Worm (Caenorhabditis elegans) whole organism, young adult: ENCODE measurements around the gene C43G2.3.
A peak's percentile ranks its signal among the peaks of the same experiment; 100 is the strongest.

Source experiments
- B0019.2 ChIP-seq: fragments of 200-800 bp; sonication (Bioruptor generic); conservative IDR thresholded peaks from 2 replicates; pipeline ENCODE4 v1.3.6; 2022; ENCODE audit warnings: missing genetic modification reagents, missing genetic modification characterization, missing compliant biosample characterization
- B0261.1 ChIP-seq: sonication (generic microtip); optimal IDR thresholded peaks from 2 replicates; lab custom pipeline; 2016; ENCODE audit warnings: mild to moderate bottlenecking, missing genetic modification characterization, moderate library complexity, missing compliant biosample characterization
- C06A6.2 ChIP-seq: fragments of 200-800 bp; sonication (Bioruptor generic); conservative IDR thresholded peaks from 2 replicates; pipeline ENCODE4 v1.3.6; 2022; ENCODE audit warnings: missing genetic modification characterization, missing compliant biosample characterization
- D2030.7 ChIP-seq: fragments of 200-800 bp; sonication (Bioruptor generic); IDR thresholded peaks from 2 replicates; pipeline ENCODE4 v1.3.6; 2022; ENCODE audit warnings: missing genetic modification reagents, missing genetic modification characterization, missing compliant biosample characterization
- F10E7.11 ChIP-seq: sonication (generic microtip); optimal IDR thresholded peaks from 2 replicates; lab custom pipeline; 2017; ENCODE audit warnings: mild to moderate bottlenecking, missing genetic modification characterization, moderate library complexity, missing compliant biosample characterization
- F33H1.4 ChIP-seq: fragments of 200-800 bp; sonication (Bioruptor generic); IDR thresholded peaks from 2 replicates; pipeline ENCODE4 v1.3.6; 2022; ENCODE audit warnings: missing genetic modification reagents, missing genetic modification characterization, missing compliant biosample characterization
- F49E8.2 ChIP-seq: sonication (generic microtip); optimal IDR thresholded peaks from 3 replicates; lab custom pipeline; 2017; ENCODE audit warnings: missing genetic modification characterization, mild to moderate bottlenecking, missing compliant biosample characterization, antibody characterized with exemption, moderate library complexity; ENCODE audit not compliant: insufficient read depth
- akir-1 ChIP-seq: fragments of 200-800 bp; sonication (Bioruptor generic); optimal IDR thresholded peaks from 2 replicates; lab custom pipeline; 2018; ENCODE audit warnings: mild to moderate bottlenecking, missing genetic modification characterization, moderate library complexity, missing compliant biosample characterization
- ama-1 ChIP-seq, 3 experiments: fragments of 150-350 bp in 1 of 3; sonication (generic microtip) in 2 of 3; optimal IDR thresholded peaks; 2 replicates each; lab custom pipeline; 2014 to 2018; ENCODE audit warnings: missing biosample characterization in 2 of 3, missing genetic modification characterization in 2 of 3, missing genetic modification reagents in 2 of 3
- atf-7 ChIP-seq: sonication (generic microtip); optimal IDR thresholded peaks from 2 replicates; lab custom pipeline; 2017; ENCODE audit warnings: mild to moderate bottlenecking, missing genetic modification characterization, missing compliant biosample characterization
- ceh-40 ChIP-seq: fragments of 200-800 bp; sonication (Bioruptor generic); IDR thresholded peaks from 2 replicates; pipeline ENCODE4 v1.3.6; 2022; ENCODE audit warnings: missing genetic modification characterization, missing compliant biosample characterization
- efl-1 ChIP-seq: fragments of 150-350 bp; optimal IDR thresholded peaks from 2 replicates; lab custom pipeline; 2014; ENCODE audit warnings: missing biosample characterization, missing genetic modification reagents, missing genetic modification characterization
- egl-44 ChIP-seq: fragments of 200-800 bp; sonication (Bioruptor generic); IDR thresholded peaks from 2 replicates; pipeline ENCODE4 v1.3.6; 2022; ENCODE audit warnings: missing genetic modification reagents, missing genetic modification characterization, missing compliant biosample characterization
- egrh-3 ChIP-seq: fragments of 200-800 bp; sonication (Bioruptor generic); IDR thresholded peaks from 2 replicates; pipeline ENCODE4 v1.3.6; 2022; ENCODE audit warnings: missing genetic modification reagents, missing genetic modification characterization, missing compliant biosample characterization
- him-1 ChIP-seq: sonication (generic microtip); optimal IDR thresholded peaks from 2 replicates; lab custom pipeline; 2016; ENCODE audit warnings: missing genotype, missing genetic modification reagents, missing genetic modification characterization, missing compliant biosample characterization
- hmg-20 ChIP-seq: fragments of 200-800 bp; sonication (Bioruptor generic); IDR thresholded peaks from 2 replicates; pipeline ENCODE4 v1.3.6; 2022; ENCODE audit warnings: missing genetic modification reagents, missing genetic modification characterization, missing compliant biosample characterization
- lag-1 ChIP-seq: fragments of 200-800 bp; sonication (Bioruptor generic); IDR thresholded peaks from 2 replicates; pipeline ENCODE4 v1.3.6; 2022; ENCODE audit warnings: missing genetic modification reagents, missing genetic modification characterization, missing compliant biosample characterization
- lin-54 ChIP-seq: fragments of 200-800 bp; sonication (Bioruptor generic); optimal IDR thresholded peaks from 2 replicates; lab custom pipeline; 2018; ENCODE audit warnings: mild to moderate bottlenecking, missing genetic modification characterization, missing compliant biosample characterization
- lir-1 ChIP-seq: fragments of 200-800 bp; sonication (Bioruptor generic); conservative IDR thresholded peaks from 2 replicates; pipeline ENCODE4 v1.3.6; 2022; ENCODE audit warnings: missing genetic modification reagents, missing genetic modification characterization, missing compliant biosample characterization
- lsl-1 ChIP-seq: fragments of 200-800 bp; sonication (Bioruptor generic); optimal IDR thresholded peaks from 2 replicates; lab custom pipeline; 2018; ENCODE audit warnings: mild to moderate bottlenecking, missing genetic modification characterization, moderate library complexity, missing compliant biosample characterization
- madf-6 ChIP-seq: fragments of 200-800 bp; sonication (Bioruptor generic); IDR thresholded peaks from 2 replicates; pipeline ENCODE4 v1.3.6; 2022; ENCODE audit warnings: missing genetic modification reagents, missing genetic modification characterization, missing compliant biosample characterization
- mel-28 ChIP-seq: sonication (generic microtip); optimal IDR thresholded peaks from 2 replicates; lab custom pipeline; 2016; ENCODE audit warnings: borderline replicate concordance, mild to moderate bottlenecking, missing genetic modification characterization, missing compliant biosample characterization
- pbrm-1 ChIP-seq: fragments of 200-800 bp; sonication (Bioruptor generic); IDR thresholded peaks from 2 replicates; pipeline ENCODE4 v1.3.6; 2022; ENCODE audit warnings: missing genetic modification reagents, missing genetic modification characterization, missing compliant biosample characterization
- rec-8 ChIP-seq, 2 experiments: sonication (generic microtip); optimal IDR thresholded peaks; 2 replicates each; lab custom pipeline; 2016; ENCODE audit warnings: mild to moderate bottlenecking in 2 of 2, missing genetic modification characterization in 2 of 2, missing genetic modification reagents in 2 of 2, missing genotype in 2 of 2, missing biosample characterization in 1 of 2, missing compliant biosample characterization in 1 of 2, moderate library complexity in 1 of 2
- rpc-1 ChIP-seq, 2 experiments: fragments of 150-350 bp in 1 of 2; sonication (generic microtip) in 1 of 2; optimal IDR thresholded peaks; 2 replicates each; lab custom pipeline; 2014 to 2018; ENCODE audit warnings: missing biosample characterization in 1 of 2, missing genetic modification characterization in 1 of 2, missing genetic modification reagents in 1 of 2, missing genotype in 1 of 2
- snpc-1.3 ChIP-seq: sonication (generic microtip); optimal IDR thresholded peaks from 2 replicates; lab custom pipeline; 2017; ENCODE audit warnings: missing genetic modification characterization, mild to moderate bottlenecking, missing compliant biosample characterization, antibody characterized with exemption, moderate library complexity, missing genotype, missing genetic modification reagents; ENCODE audit not compliant: insufficient read depth
- snpc-4 ChIP-seq, 5 experiments: fragments of 150-350 bp in 1 of 5; sonication (generic microtip) in 4 of 5; optimal IDR thresholded peaks; 2 replicates each; lab custom pipeline; 2014 to 2018; ENCODE audit warnings: missing genetic modification characterization in 5 of 5, missing biosample characterization in 3 of 5, antibody characterized with exemption in 2 of 5, mild to moderate bottlenecking in 2 of 5, missing compliant biosample characterization in 2 of 5, missing genotype in 2 of 5, moderate library complexity in 2 of 5, missing genetic modification reagents in 1 of 5
- unc-62 ChIP-seq: fragments of 150-350 bp; optimal IDR thresholded peaks from 2 replicates; lab custom pipeline; 2014; ENCODE audit warnings: missing biosample characterization, missing genetic modification reagents, missing genetic modification characterization
- zim-3 ChIP-seq: sonication (generic microtip); optimal IDR thresholded peaks from 2 replicates; lab custom pipeline; 2017; ENCODE audit warnings: mild to moderate bottlenecking, missing genetic modification characterization, moderate library complexity, missing compliant biosample characterization
- ztf-18 ChIP-seq: sonication (generic microtip); optimal IDR thresholded peaks from 2 replicates; lab custom pipeline; 2016; ENCODE audit warnings: missing genotype, mild to moderate bottlenecking, missing genetic modification characterization, missing compliant biosample characterization
- ztf-22 ChIP-seq: fragments of 200-800 bp; sonication (Bioruptor generic); optimal IDR thresholded peaks from 2 replicates; lab custom pipeline; 2018; ENCODE audit warnings: mild to moderate bottlenecking, missing genetic modification characterization, moderate library complexity, missing compliant biosample characterization
- ztf-26 ChIP-seq: sonication (generic microtip); optimal IDR thresholded peaks from 2 replicates; lab custom pipeline; 2017; ENCODE audit warnings: missing genetic modification characterization, missing compliant biosample characterization

C43G2.3 gene

DNA sequence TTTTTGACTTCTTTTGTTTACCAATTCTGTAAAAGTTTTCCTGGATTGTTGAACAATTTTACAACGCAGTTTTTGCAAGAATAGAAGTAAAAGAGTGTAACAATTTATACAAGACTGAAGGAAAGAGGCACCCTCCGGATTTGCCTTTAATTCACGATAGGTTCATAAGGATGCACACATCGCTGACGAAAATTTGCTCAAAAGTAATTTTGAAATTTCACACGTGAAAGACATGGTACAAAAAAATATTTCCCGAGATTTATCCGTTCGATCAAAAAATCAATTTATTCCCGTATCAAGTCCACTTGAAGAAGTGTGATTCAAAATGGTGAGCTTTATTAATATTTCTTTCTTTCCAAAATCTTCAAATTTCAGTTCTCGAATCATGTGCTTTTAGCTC, at the start of gene C43G2.3:
C43G2.3 (plus strand) TSS at position 301 of the 400 bp plus-strand sequence.
- TF ChIP-seq lag-1 = no peak
- TF ChIP-seq F33H1.4 (GFP tag; lab: Robert Waterston, UW) = no peak
- no peak for TF ChIP-seq zim-3 (tag; lab: Kevin White, UChicago)
- TF ChIP-seq egrh-3 (GFP tag; lab: Robert Waterston, UW) = no peak
- no peak for TF ChIP-seq lir-1 (GFP tag; lab: Robert Waterston, UW)
- TF ChIP-seq ama-1 (optimal IDR thresholded peaks at IDR 0.05; lab: Kevin White, UChicago) = no peak
- no peak for TF ChIP-seq ama-1 (GFP tag; optimal IDR thresholded peaks at IDR 0.05; lab: Kevin White, UChicago)
- no peak for TF ChIP-seq efl-1 (GFP tag; lab: Kevin White, UChicago)
- no peak for TF ChIP-seq D2030.7
- TF ChIP-seq ceh-40 (GFP tag; lab: Robert Waterston, UW) = no peak
- no peak for TF ChIP-seq snpc-4 (GFP tag; optimal IDR thresholded peaks at IDR 0.05; lab: Kevin White, UChicago)
- no peak for TF ChIP-seq snpc-4 (tag; optimal IDR thresholded peaks at IDR 0.05; lab: Kevin White, UChicago)

DNA sequence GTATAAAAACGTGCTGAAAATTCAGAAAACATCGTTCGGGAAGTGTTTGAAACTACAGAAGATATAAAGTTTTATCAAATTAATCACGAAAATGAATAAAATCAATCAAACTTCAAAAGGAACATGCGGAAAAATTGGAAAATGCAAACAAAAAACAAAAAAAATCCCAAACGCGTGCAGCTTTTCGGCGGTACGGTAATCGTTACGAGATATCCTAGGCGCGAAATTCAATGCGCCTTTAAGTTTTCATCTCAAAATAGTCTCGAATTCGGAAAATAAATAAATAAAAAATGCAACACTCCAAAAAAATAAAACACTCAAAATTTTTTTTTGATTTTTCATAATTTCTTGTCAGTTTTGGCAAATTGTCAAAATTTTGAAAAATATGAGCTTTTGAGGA, 48.2 kb upstream of the C43G2.3 start:
- peak; percentile 70 for TF ChIP-seq lsl-1 (GFP tag; lab: Kevin White, UChicago)
- peak; percentile 72 for TF ChIP-seq F33H1.4 (GFP tag; lab: Robert Waterston, UW)
- peak; percentile 14 for TF ChIP-seq snpc-1.3 (tag; lab: Kevin White, UChicago)
- no peak for TF ChIP-seq snpc-4 (GFP tag; optimal IDR thresholded peaks at IDR 0.05; lab: Kevin White, UChicago)
- peak in 3 of 4 experiments; percentile 62 to 86 (median 80) for TF ChIP-seq snpc-4 (tag; optimal IDR thresholded peaks at IDR 0.05; lab: Kevin White, UChicago)
- TF ChIP-seq lin-54 (GFP tag; lab: Kevin White, UChicago) = no peak
- TF ChIP-seq efl-1 (GFP tag; lab: Kevin White, UChicago) = peak; percentile 32
- no peak for TF ChIP-seq him-1 (tag; lab: Kevin White, UChicago)
- no peak for TF ChIP-seq ztf-18 (tag; lab: Kevin White, UChicago)
- peak; percentile 11; the same call in 1 of the 2 replicates for TF ChIP-seq madf-6 (GFP tag; lab: Robert Waterston, UW)
- no peak for TF ChIP-seq D2030.7
- no peak for TF ChIP-seq ztf-26 (tag; lab: Kevin White, UChicago)

DNA sequence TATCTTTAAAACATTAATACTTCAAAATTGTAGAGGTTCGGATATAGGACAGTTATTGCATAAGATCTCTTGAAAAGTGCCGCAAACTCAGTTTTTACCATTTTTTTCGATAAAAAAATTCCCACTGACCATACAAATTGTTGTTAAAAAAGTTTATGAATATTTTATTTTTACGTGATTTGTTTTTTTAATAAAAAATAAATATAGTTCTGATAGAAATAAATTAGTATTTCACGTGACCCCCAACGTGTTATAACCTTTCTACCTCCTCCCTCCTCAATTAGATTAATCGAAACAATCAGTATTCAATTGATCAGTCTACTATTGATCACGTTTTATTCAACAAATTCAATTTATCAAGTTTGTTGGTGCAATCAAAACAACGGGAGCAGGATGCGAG, 46.6 kb upstream of the C43G2.3 start, which contains the start of gene C01G5.4:
C01G5.4 (plus strand) TSS at position 301 of the 400 bp plus-strand sequence.
- no peak for TF ChIP-seq hmg-20 (GFP tag; lab: Robert Waterston, UW)
- no peak for TF ChIP-seq B0019.2
- TF ChIP-seq rpc-1 (optimal IDR thresholded peaks at IDR 0.05; lab: Kevin White, UChicago) = no peak
- TF ChIP-seq rpc-1 (tag; optimal IDR thresholded peaks at IDR 0.05; lab: Kevin White, UChicago) = no peak
- no peak for TF ChIP-seq lsl-1 (GFP tag; lab: Kevin White, UChicago)
- no peak for TF ChIP-seq ztf-22
- no peak for TF ChIP-seq pbrm-1 (GFP tag; lab: Robert Waterston, UW)
- no peak for TF ChIP-seq B0261.1 (tag; lab: Kevin White, UChicago)
- no peak for TF ChIP-seq C06A6.2 (GFP tag; lab: Robert Waterston, UW)
- no peak for TF ChIP-seq egl-44 (GFP tag; lab: Robert Waterston, UW)
- TF ChIP-seq akir-1 (GFP tag; lab: Kevin White, UChicago) = no peak
- TF ChIP-seq atf-7 (tag; lab: Kevin White, UChicago) = no peak
- TF ChIP-seq ama-1 (optimal IDR thresholded peaks at IDR 0.05; lab: Kevin White, UChicago) = no peak
- TF ChIP-seq ama-1 (GFP tag; optimal IDR thresholded peaks at IDR 0.05; lab: Kevin White, UChicago) = no peak
- no peak for TF ChIP-seq unc-62
- no peak for TF ChIP-seq rec-8 (tag; optimal IDR thresholded peaks at IDR 0.05; lab: Kevin White, UChicago)
- TF ChIP-seq ceh-40 (GFP tag; lab: Robert Waterston, UW) = no peak
- no peak for TF ChIP-seq mel-28 (tag; lab: Kevin White, UChicago)
- no peak for TF ChIP-seq F10E7.11 (tag; lab: Kevin White, UChicago)
- TF ChIP-seq F49E8.2 = no peak
